Worm (Caenorhabditis elegans) whole organism, midembryonic: ENCODE data around the gene F08B12.4.

Experiments used
- T22C8.4 ChIP-seq: fragments of 200-800 bp; sonication (Bioruptor generic); IDR thresholded peaks from 2 replicates; pipeline ENCODE4 v1.3.6; 2022; ENCODE audit warnings: missing genetic modification characterization, missing compliant biosample characterization
- cog-1 ChIP-seq: sonication (generic microtip); optimal IDR thresholded peaks from 2 replicates; lab custom pipeline; 2016; ENCODE audit warnings: missing genetic modification characterization, missing compliant biosample characterization
- flt-1 ChIP-seq: fragments of 200-800 bp; sonication (Bioruptor generic); IDR thresholded peaks from 2 replicates; pipeline ENCODE4 v1.3.6; 2022; ENCODE audit warnings: missing genetic modification characterization, missing compliant biosample characterization
- klf-2 ChIP-seq: fragments of 200-800 bp; sonication (Bioruptor generic); conservative IDR thresholded peaks from 2 replicates; pipeline ENCODE4 v1.3.6; 2022; ENCODE audit warnings: missing genetic modification reagents, missing genetic modification characterization, missing compliant biosample characterization
- med-1 ChIP-seq: sonication (generic microtip); optimal IDR thresholded peaks from 2 replicates; lab custom pipeline; 2017; ENCODE audit warnings: missing genetic modification characterization, mild to moderate bottlenecking, missing compliant biosample characterization, antibody characterized with exemption, missing genetic modification reagents; ENCODE audit not compliant: insufficient read depth
- ztf-29 ChIP-seq: fragments of 200-800 bp; sonication (Bioruptor generic); IDR thresholded peaks from 2 replicates; pipeline ENCODE4 v1.3.6; 2022; ENCODE audit warnings: missing genetic modification reagents, missing genetic modification characterization, missing compliant biosample characterization

ce11 chrX:11387723-11388330 lies 19.7 kb downstream of the F08B12.4 start:
- TF ChIP-seq med-1 (no peak), T22C8.4 (GFP tag; lab: Robert Waterston, UW) (no peak), cog-1 (tag; lab: Kevin White, UChicago) (no peak), flt-1 (GFP tag; lab: Robert Waterston, UW) (no peak), ztf-29 (GFP tag; lab: Robert Waterston, UW) (no peak), klf-2 (GFP tag; lab: Robert Waterston, UW) (no peak)
